Worm (Caenorhabditis elegans) whole organism, late embryonic: ENCODE results near the gene str-88.

ENCODE experiments used
- C38D4.7 ChIP-seq: fragments of 200-800 bp; sonication (Bioruptor generic); optimal IDR thresholded peaks from 2 replicates; lab custom pipeline; 2018; ENCODE audit warnings: mild to moderate bottlenecking, missing genetic modification characterization, moderate library complexity, missing compliant biosample characterization
- F13H6.1 ChIP-seq: sonication (generic microtip); optimal IDR thresholded peaks from 2 replicates; lab custom pipeline; 2016; ENCODE audit warnings: missing genetic modification characterization, missing compliant biosample characterization
- Y22D7AL.16 ChIP-seq: sonication (generic microtip); optimal IDR thresholded peaks from 2 replicates; lab custom pipeline; 2016; ENCODE audit warnings: missing genetic modification characterization, missing compliant biosample characterization
- ceh-22 ChIP-seq: sonication (generic microtip); optimal IDR thresholded peaks from 2 replicates; lab custom pipeline; 2017; ENCODE audit warnings: missing biosample characterization, missing genetic modification characterization
- ceh-31 ChIP-seq: sonication (generic microtip); optimal IDR thresholded peaks from 2 replicates; lab custom pipeline; 2016; ENCODE audit warnings: missing genetic modification characterization, missing compliant biosample characterization
- ceh-34 ChIP-seq: sonication (generic microtip); optimal IDR thresholded peaks from 2 replicates; lab custom pipeline; 2016; ENCODE audit warnings: mild to moderate bottlenecking, missing genetic modification characterization, missing compliant biosample characterization
- ceh-45 ChIP-seq: fragments of 200-800 bp; sonication (Bioruptor generic); IDR thresholded peaks from 2 replicates; pipeline ENCODE4 v1.3.6; 2022; ENCODE audit warnings: missing genetic modification reagents, missing genetic modification characterization, missing compliant biosample characterization
- che-1 ChIP-seq: sonication (generic microtip); optimal IDR thresholded peaks from 2 replicates; lab custom pipeline; 2016; ENCODE audit warnings: mild to moderate bottlenecking, missing genetic modification characterization, missing compliant biosample characterization
- dmd-4 ChIP-seq: sonication (generic microtip); optimal IDR thresholded peaks from 2 replicates; lab custom pipeline; 2016; ENCODE audit warnings: borderline replicate concordance, missing genetic modification characterization, missing compliant biosample characterization
- dve-1 ChIP-seq: sonication (generic microtip); optimal IDR thresholded peaks from 2 replicates; lab custom pipeline; 2017; ENCODE audit warnings: antibody characterized with exemption, mild to moderate bottlenecking, missing genetic modification characterization, missing compliant biosample characterization
- elt-2 ChIP-seq: sonication (generic microtip); optimal IDR thresholded peaks from 2 replicates; lab custom pipeline; 2016; ENCODE audit warnings: missing genetic modification reagents, missing genetic modification characterization, missing compliant biosample characterization
- ets-4 ChIP-seq: sonication (generic microtip); optimal IDR thresholded peaks from 2 replicates; lab custom pipeline; 2016; ENCODE audit warnings: missing genetic modification characterization, missing compliant biosample characterization
- eyg-1 ChIP-seq: sonication (generic microtip); optimal IDR thresholded peaks from 2 replicates; lab custom pipeline; 2016; ENCODE audit warnings: missing genotype, missing genetic modification characterization, missing compliant biosample characterization
- fkh-10 ChIP-seq: fragments of 150-350 bp; optimal IDR thresholded peaks from 2 replicates; lab custom pipeline; 2014; ENCODE audit warnings: missing biosample characterization, missing genetic modification reagents, missing genetic modification characterization
- gmeb-2 ChIP-seq: sonication (generic microtip); optimal IDR thresholded peaks from 2 replicates; lab custom pipeline; 2016; ENCODE audit warnings: missing genetic modification characterization, inconsistent platforms, missing compliant biosample characterization
- hlh-13 ChIP-seq: fragments of 200-800 bp; sonication (Bioruptor generic); optimal IDR thresholded peaks from 2 replicates; lab custom pipeline; 2018; ENCODE audit warnings: mild to moderate bottlenecking, missing genetic modification characterization, missing compliant biosample characterization
- hlh-30 ChIP-seq: sonication (generic microtip); optimal IDR thresholded peaks from 2 replicates; lab custom pipeline; 2017; ENCODE audit warnings: antibody characterized with exemption, missing genetic modification characterization, missing compliant biosample characterization; ENCODE audit not compliant: insufficient read depth
- lin-11 ChIP-seq: fragments of 200-800 bp; sonication (Bioruptor generic); optimal IDR thresholded peaks from 2 replicates; lab custom pipeline; 2018; ENCODE audit warnings: mild to moderate bottlenecking, missing genetic modification characterization, missing compliant biosample characterization
- mec-3 ChIP-seq: sonication (generic microtip); optimal IDR thresholded peaks from 2 replicates; lab custom pipeline; 2016; ENCODE audit warnings: borderline replicate concordance, missing genetic modification characterization, missing compliant biosample characterization
- nfya-1 ChIP-seq: sonication (generic microtip); optimal IDR thresholded peaks from 2 replicates; lab custom pipeline; 2017; ENCODE audit warnings: missing genetic modification characterization, mild to moderate bottlenecking, missing compliant biosample characterization, antibody characterized with exemption, moderate library complexity
- nhr-11 ChIP-seq: fragments of 150-350 bp; optimal IDR thresholded peaks from 2 replicates; lab custom pipeline; 2014; ENCODE audit warnings: missing biosample characterization, missing genetic modification characterization
- npax-4 ChIP-seq: sonication (generic microtip); optimal IDR thresholded peaks from 2 replicates; lab custom pipeline; 2016; ENCODE audit warnings: missing genetic modification characterization, missing compliant biosample characterization
- odd-2 ChIP-seq: sonication (generic microtip); optimal IDR thresholded peaks from 2 replicates; lab custom pipeline; 2017; ENCODE audit warnings: antibody characterized with exemption, mild to moderate bottlenecking, missing genetic modification characterization, missing compliant biosample characterization
- pag-3 ChIP-seq: sonication (generic microtip); optimal IDR thresholded peaks from 2 replicates; lab custom pipeline; 2016; ENCODE audit warnings: missing compliant biosample characterization, missing genetic modification characterization, borderline replicate concordance
- pat-9 ChIP-seq: fragments of 200-800 bp; sonication (Bioruptor generic); optimal IDR thresholded peaks from 2 replicates; lab custom pipeline; 2018; ENCODE audit warnings: mild to moderate bottlenecking, missing genetic modification characterization, moderate library complexity, missing compliant biosample characterization
- pax-1 ChIP-seq: fragments of 150-350 bp; optimal IDR thresholded peaks from 2 replicates; lab custom pipeline; 2014; ENCODE audit warnings: missing biosample characterization, missing genetic modification characterization
- pha-2 ChIP-seq: sonication (generic microtip); optimal IDR thresholded peaks from 2 replicates; lab custom pipeline; 2017; ENCODE audit warnings: mild to moderate bottlenecking, missing genetic modification characterization, missing compliant biosample characterization
- pha-4 ChIP-seq: fragments of 150-350 bp; optimal IDR thresholded peaks from 2 replicates; lab custom pipeline; 2018; ENCODE audit warnings: missing biosample characterization, missing genetic modification reagents, missing genetic modification characterization
- pros-1 ChIP-seq: fragments of 150-350 bp; optimal IDR thresholded peaks from 2 replicates; lab custom pipeline; 2014; ENCODE audit warnings: missing biosample characterization, missing genetic modification reagents, missing genetic modification characterization
- rnt-1 ChIP-seq: sonication (generic microtip); optimal IDR thresholded peaks from 2 replicates; lab custom pipeline; 2016; ENCODE audit warnings: missing genetic modification characterization, missing compliant biosample characterization
- sdc-2 ChIP-seq: sonication (generic microtip); optimal IDR thresholded peaks from 2 replicates; lab custom pipeline; 2016; ENCODE audit warnings: missing genotype, missing genetic modification characterization, missing compliant biosample characterization
- sox-4 ChIP-seq: sonication (generic microtip); optimal IDR thresholded peaks from 2 replicates; lab custom pipeline; 2017; ENCODE audit warnings: mild to moderate bottlenecking, missing genetic modification characterization, inconsistent platforms, missing compliant biosample characterization
- tbx-7 ChIP-seq: sonication (generic microtip); optimal IDR thresholded peaks from 2 replicates; lab custom pipeline; 2016; ENCODE audit warnings: missing genotype, missing genetic modification characterization, missing compliant biosample characterization
- unc-42 ChIP-seq: sonication (generic microtip); optimal IDR thresholded peaks from 2 replicates; lab custom pipeline; 2016; ENCODE audit warnings: missing genotype, missing genetic modification characterization, missing compliant biosample characterization
- ztf-16 ChIP-seq: sonication (generic microtip); optimal IDR thresholded peaks from 2 replicates; lab custom pipeline; 2017; ENCODE audit warnings: missing genetic modification characterization, missing compliant biosample characterization

Gene str-88

ce11 chrV:15395347-15395746, 11.7 kb upstream of the str-88 start, which contains the start of gene cyb-3:
TSS of gene cyb-3 (plus strand) at chrV:15395696.
- no peak for TF ChIP-seq fkh-10
- TF ChIP-seq mec-3: no peak
- TF ChIP-seq hlh-30 (tag; lab: Kevin White, UChicago): no peak
- TF ChIP-seq ceh-31 (tag; lab: Kevin White, UChicago): no peak
- no peak for TF ChIP-seq nfya-1
- TF ChIP-seq rnt-1 (tag; lab: Kevin White, UChicago): no peak

- no peak for TF ChIP-seq dmd-4
- no peak for TF ChIP-seq elt-2 (tag; lab: Kevin White, UChicago)
- TF ChIP-seq, all 69 proteins: peak for 0
These were observed 11.3 kb upstream of the str-88 start, which contains the start of gene T06E6.1 for ce11 chrV:15394906-15395305. TSS of gene T06E6.1 (minus strand) at chrV:15394961.

ce11 chrV:15392064-15392463, 8.4 kb upstream of the str-88 start:
- peak; percentile 17 for TF ChIP-seq unc-42 (tag; lab: Kevin White, UChicago)
- TF ChIP-seq odd-2 (tag; lab: Kevin White, UChicago): no peak
- TF ChIP-seq, all 69 proteins: peak for 1

- TF ChIP-seq gmeb-2 (tag; lab: Kevin White, UChicago) (no peak), elt-2 (tag; lab: Kevin White, UChicago) (peak; percentile 7)
These were observed 5.3 kb upstream of the str-88 start, which contains the start of gene srh-170 for ce11 chrV:15388820-15389384. TSS of gene srh-170 (minus strand) at chrV:15388870.

ce11 chrV:15384733-15385132, 1.1 kb upstream of the str-88 start, which contains the start of gene str-102:
TSS of gene str-102 (plus strand) at chrV:15385033.
- no peak for TF ChIP-seq nfya-1

ce11 chrV:15380857-15381256, 2.8 kb downstream of the str-88 start, which contains the start of gene dhs-23:
TSS of gene dhs-23 (plus strand) at chrV:15381219.
- no peak for TF ChIP-seq che-1
- TF ChIP-seq Y22D7AL.16: no peak
- TF ChIP-seq dve-1: no peak
- TF ChIP-seq nhr-11 (tag; lab: Kevin White, UChicago): no peak
- TF ChIP-seq pax-1 (tag; lab: Kevin White, UChicago): no peak
- no peak for TF ChIP-seq pag-3 (tag; lab: Kevin White, UChicago)
- TF ChIP-seq ztf-16: no peak
- TF ChIP-seq ceh-45: no peak
- TF ChIP-seq pha-2 (tag; lab: Kevin White, UChicago): no peak
- TF ChIP-seq F13H6.1: no peak
- TF ChIP-seq ceh-34 (tag; lab: Kevin White, UChicago): no peak
- TF ChIP-seq pros-1 (tag; lab: Kevin White, UChicago): no peak
- no peak for TF ChIP-seq sdc-2 (tag; lab: Kevin White, UChicago)
- TF ChIP-seq elt-2 (tag; lab: Kevin White, UChicago): no peak
- no peak for TF ChIP-seq tbx-7
- no peak for TF ChIP-seq ets-4 (tag; lab: Kevin White, UChicago)
- TF ChIP-seq pha-4 (tag; lab: Kevin White, UChicago): no peak

- TF ChIP-seq dve-1 (no peak), hlh-13 (no peak), ceh-22 (tag; lab: Kevin White, UChicago) (no peak), elt-2 (tag; lab: Kevin White, UChicago) (no peak), gmeb-2 (tag; lab: Kevin White, UChicago) (no peak), odd-2 (tag; lab: Kevin White, UChicago) (no peak), sox-4 (tag; lab: Kevin White, UChicago) (no peak), npax-4 (no peak), C38D4.7 (no peak), lin-11 (tag; lab: Kevin White, UChicago) (no peak), pat-9 (tag; lab: Kevin White, UChicago) (no peak), Y22D7AL.16 (no peak), pax-1 (tag; lab: Kevin White, UChicago) (no peak), eyg-1 (tag; lab: Kevin White, UChicago) (no peak), ceh-45 (no peak)
- TF ChIP-seq, all 69 proteins: peak for 0
These were observed 3.8 kb downstream of the str-88 start, which contains the start of gene srh-251 for ce11 chrV:15379817-15380216. TSS of gene srh-251 (minus strand) at chrV:15379917.
